Worm (Caenorhabditis elegans) whole organism, late embryonic: ENCODE results near the gene W03B1.9.
A peak's percentile ranks its signal among the peaks of the same experiment; 100 is the strongest.

Experiments
- ceh-18 ChIP-seq: sonication (generic microtip); optimal IDR thresholded peaks from 2 replicates; lab custom pipeline; 2016; ENCODE audit warnings: missing genetic modification characterization, missing compliant biosample characterization
- ceh-30 ChIP-seq: fragments of 150-350 bp; optimal IDR thresholded peaks from 2 replicates; lab custom pipeline; 2014; ENCODE audit warnings: missing biosample characterization, missing genetic modification characterization
- elt-2 ChIP-seq: sonication (generic microtip); optimal IDR thresholded peaks from 2 replicates; lab custom pipeline; 2016; ENCODE audit warnings: missing genetic modification reagents, missing genetic modification characterization, missing compliant biosample characterization
- pha-4 ChIP-seq: fragments of 150-350 bp; optimal IDR thresholded peaks from 2 replicates; lab custom pipeline; 2018; ENCODE audit warnings: missing biosample characterization, missing genetic modification reagents, missing genetic modification characterization
- tbx-2 ChIP-seq: sonication (generic microtip); optimal IDR thresholded peaks from 2 replicates; lab custom pipeline; 2016; ENCODE audit warnings: missing genetic modification characterization, missing compliant biosample characterization

DNA sequence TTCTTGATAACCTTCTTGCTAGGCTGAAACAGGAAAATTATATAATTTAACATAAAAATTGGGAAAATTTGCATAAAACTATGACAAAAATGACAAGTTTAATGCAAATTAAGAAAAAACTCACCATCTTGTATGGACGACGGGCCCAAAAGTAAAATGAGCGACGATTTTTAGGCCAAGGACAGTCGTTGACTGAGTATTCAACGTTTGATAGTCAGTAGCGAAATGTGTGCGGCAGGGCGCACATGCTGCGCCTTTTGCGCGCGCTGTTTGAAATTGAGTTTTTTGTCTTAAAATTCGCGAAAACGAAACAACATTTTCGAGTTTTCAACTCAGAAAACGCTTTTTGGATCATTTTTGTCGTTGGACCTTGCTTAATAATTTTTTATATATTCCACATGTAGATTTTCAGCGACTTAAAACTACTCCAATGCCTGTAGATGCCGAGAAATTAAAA is 33.7 kb upstream of the W03B1.9 start, which contains the start of the genes rpl-7A and set-21:
- TF ChIP-seq elt-2 (tag; lab: Kevin White, UChicago) = peak; percentile 47
- TF ChIP-seq pha-4 (tag; lab: Kevin White, UChicago) = no peak
- no peak for TF ChIP-seq ceh-30 (tag; lab: Kevin White, UChicago)
- TF ChIP-seq tbx-2 (tag; lab: Kevin White, UChicago) = peak; percentile 80
- peak; percentile 82 for TF ChIP-seq ceh-18 (tag; lab: Kevin White, UChicago)
